Worm (Caenorhabditis elegans) whole organism, midembryonic: ENCODE results near the gene ugt-19.

ENCODE experiments used
- T22C8.4 ChIP-seq: fragments of 200-800 bp; sonication (Bioruptor generic); IDR thresholded peaks from 2 replicates; pipeline ENCODE4 v1.3.6; 2022; ENCODE audit warnings: missing genetic modification characterization, missing compliant biosample characterization
- klf-2 ChIP-seq: fragments of 200-800 bp; sonication (Bioruptor generic); conservative IDR thresholded peaks from 2 replicates; pipeline ENCODE4 v1.3.6; 2022; ENCODE audit warnings: missing genetic modification reagents, missing genetic modification characterization, missing compliant biosample characterization

DNA sequence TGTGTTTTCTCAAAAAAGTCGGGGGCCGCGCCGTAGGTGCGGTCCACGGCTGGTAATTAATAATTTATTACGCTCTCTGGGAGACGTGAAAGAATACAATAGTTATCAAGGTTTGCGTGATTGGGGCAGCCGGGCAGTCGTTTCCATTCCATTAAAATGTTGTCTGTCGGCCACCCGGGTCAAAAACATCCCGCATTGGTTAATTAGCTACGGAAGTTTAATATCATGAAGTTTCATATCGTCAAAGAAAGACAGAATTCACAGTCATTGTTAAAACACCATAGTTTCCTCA, 14.5 kb upstream of the ugt-19 start:
- TF ChIP-seq klf-2 (GFP tag; lab: Robert Waterston, UW) (no peak), T22C8.4 (GFP tag; lab: Robert Waterston, UW) (no peak)
